Worm (Caenorhabditis elegans): ENCODE data around the gene srz-5.

ce11 chrII:3514631-3515030 lies at the start of gene srz-5:
- TF ChIP-seq dve-1 (tag; optimal IDR thresholded peaks at IDR 0.05; ENCODE audit: insufficient read depth) (no peak), unc-62 (GFP tag; optimal IDR thresholded peaks at IDR 0.05 in 1 of 2) (no peak), unc-62 (tag; optimal IDR thresholded peaks at IDR 0.05) (no peak), R02D3.7 (tag; optimal IDR thresholded peaks at IDR 0.05) (no peak), nhr-42 (GFP tag; IDR thresholded peaks at IDR 0.05) (no peak), unc-130 (GFP tag; optimal IDR thresholded peaks at IDR 0.05) (no peak), dpl-1 (GFP tag; optimal IDR thresholded peaks at IDR 0.05) (no peak), nhr-11 (tag; optimal IDR thresholded peaks at IDR 0.05) (no peak), hif-1 (tag; optimal IDR thresholded peaks at IDR 0.05) (no peak), ztf-11 (tag; optimal IDR thresholded peaks at IDR 0.05) (no peak), F44E2.7 (GFP tag; IDR thresholded peaks at IDR 0.05) (no peak), snpc-1.2 (GFP tag; IDR thresholded peaks at IDR 0.05) (no peak), ama-1 (optimal IDR thresholded peaks at IDR 0.05) (no peak)
